In the genomic region with DNA sequence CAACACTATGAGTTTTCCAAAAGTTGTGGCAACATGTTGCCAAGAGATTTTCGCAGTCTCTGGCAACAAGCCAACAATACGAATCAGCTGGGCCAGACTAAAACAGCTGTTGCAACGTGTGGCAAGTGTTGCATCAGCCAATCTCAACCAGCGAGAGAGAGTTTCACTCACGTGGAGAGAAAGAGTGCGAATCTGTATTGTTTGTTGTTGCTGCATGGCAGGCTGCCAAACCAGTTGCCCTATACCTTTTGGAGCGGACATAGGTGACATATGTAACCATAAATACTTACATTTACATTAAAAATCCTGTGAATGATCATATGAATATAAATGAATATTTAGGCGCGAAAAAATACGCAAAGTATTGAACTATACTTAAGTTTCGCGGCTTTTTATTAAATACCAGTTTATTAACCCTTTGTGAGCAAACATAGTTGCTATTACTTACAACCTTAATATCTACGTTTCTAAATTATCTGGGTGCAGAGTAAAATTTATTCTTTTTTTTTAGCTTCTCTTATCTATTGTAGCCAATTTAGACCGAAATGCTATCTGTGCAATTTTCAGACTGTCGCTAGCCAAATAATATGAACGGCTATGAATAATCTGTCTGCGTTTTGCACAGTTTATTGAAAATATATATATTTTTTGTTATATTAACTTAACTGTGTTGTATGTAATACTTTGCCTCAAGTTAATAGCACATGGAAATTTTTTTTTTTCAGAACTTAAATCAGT, we compare ENCODE assay signal across 2 fruit fly cellular contexts.
TF ChIP-seq lines count a peak whose summit lies in the region.

No protein-coding gene starts in this region.

TF ChIP-seq in whole organism, embryonic, 481 proteins besides CTCF, POLR2A, EP300 and RAD21 (continued from another document):
- TF ChIP-seq CG8290 (GFP tag; optimal IDR thresholded peaks at IDR 0.05; lab: Kevin White, UChicago) (no peak), CG8290 (tag; optimal IDR thresholded peaks at IDR 0.05; lab: Kevin White, UChicago) (peak in 1 of 2 experiments; percentile 18), CG8388 (GFP tag; optimal IDR thresholded peaks at IDR 0.05; lab: Kevin White, UChicago) (no peak), sna (GFP tag; IDR thresholded peaks at IDR 0.05; lab: Robert Waterston, UW; ENCODE audit: partially characterized antibody) (peak; percentile 1; the same call in 1 of the 2 replicates), NfI (GFP tag; optimal IDR thresholded peaks at IDR 0.05; lab: Kevin White, UChicago) (peak; percentile 35), zen (tag; optimal IDR thresholded peaks at IDR 0.05; lab: Kevin White, UChicago) (peak; percentile 3), ci (GFP tag; IDR thresholded peaks at IDR 0.05; lab: Robert Waterston, UW) (0 out of 3 replicates have a peak, but pooled peaks have one; percentile 54), dmrt11E (tag; optimal IDR thresholded peaks at IDR 0.05; lab: Kevin White, UChicago) (peak; percentile 7), CG31441 (GFP tag; IDR thresholded peaks at IDR 0.05; lab: Robert Waterston, UW) (peak; percentile 32; the same call in 1 of the 2 replicates), CG34422 (GFP tag; IDR thresholded peaks at IDR 0.05; lab: Robert Waterston, UW) (0 out of 3 replicates have a peak, but pooled peaks have one; percentile 27), Ssrp (tag; optimal IDR thresholded peaks at IDR 0.05; lab: Kevin White, UChicago) (peak; percentile 8), lola (GFP tag; optimal IDR thresholded peaks at IDR 0.05; lab: Kevin White, UChicago) (peak in 1 of 3 experiments; percentile 21), so (GFP tag; IDR thresholded peaks at IDR 0.05; lab: Robert Waterston, UW) (0 out of 3 replicates have a peak, but pooled peaks have one; percentile 18), CG7556 (GFP tag; optimal IDR thresholded peaks at IDR 0.05; lab: Kevin White, UChicago) (peak; percentile 42), CG16815 (GFP tag; optimal IDR thresholded peaks at IDR 0.05; lab: Kevin White, UChicago) (peak; percentile 13), CG30431 (GFP tag; optimal IDR thresholded peaks at IDR 0.05; lab: Kevin White, UChicago) (peak; percentile 14), CG11695 (GFP tag; IDR thresholded peaks at IDR 0.05; lab: Robert Waterston, UW) (0 out of 3 replicates have a peak, but pooled peaks have one; percentile 23), Pdp1 (GFP tag; optimal IDR thresholded peaks at IDR 0.05; lab: Kevin White, UChicago) (peak in 1 of 2 experiments; percentile 61), lmd (GFP tag; IDR thresholded peaks at IDR 0.05; lab: Robert Waterston, UW) (peak; percentile 26; the same call in 1 of the 2 replicates), CG32532 (GFP tag; IDR thresholded peaks at IDR 0.05; lab: Robert Waterston, UW) (peak; percentile 23; the same call in 1 of the 2 replicates), CG4820 (GFP tag; optimal IDR thresholded peaks at IDR 0.05; lab: Kevin White, UChicago) (no peak), row (GFP tag; IDR thresholded peaks at IDR 0.05; lab: Robert Waterston, UW) (peak; percentile 37; the same call in 2 of the 3 replicates), hb (GFP tag; IDR thresholded peaks at IDR 0.05; lab: Robert Waterston, UW; ENCODE audit: partially characterized antibody) (no peak), CG6175 (GFP tag; IDR thresholded peaks at IDR 0.05; lab: Robert Waterston, UW) (peak; percentile 69; the same call in 1 of the 3 replicates), CG9437 (GFP tag; optimal IDR thresholded peaks at IDR 0.05; lab: Kevin White, UChicago) (peak; percentile 43), CG14441 (GFP tag; IDR thresholded peaks at IDR 0.05; lab: Robert Waterston, UW) (peak; percentile 23; the same call in 1 of the 2 replicates), CG5180 (GFP tag; optimal IDR thresholded peaks at IDR 0.05; lab: Kevin White, UChicago) (peak; percentile 25), CG18262 (tag; optimal IDR thresholded peaks at IDR 0.05; lab: Kevin White, UChicago) (peak; percentile 41), slbo (GFP tag; IDR thresholded peaks at IDR 0.05; lab: Robert Waterston, UW) (0 out of 2 replicates have a peak, but pooled peaks have one; percentile 21), nom (GFP tag; optimal IDR thresholded peaks at IDR 0.05; lab: Kevin White, UChicago) (peak; percentile 12), chinmo (GFP tag; IDR thresholded peaks at IDR 0.05; lab: Robert Waterston, UW; ENCODE audit: partially characterized antibody) (peak; percentile 46; the same call in 1 of the 4 replicates), Drgx (GFP tag; IDR thresholded peaks at IDR 0.05; lab: Robert Waterston, UW) (peak; percentile 58), Rfx (GFP tag; IDR thresholded peaks at IDR 0.05; lab: Robert Waterston, UW) (peak; percentile 57), CG14710 (tag; optimal IDR thresholded peaks at IDR 0.05; lab: Kevin White, UChicago) (peak; percentile 1), CG7839 (tag; optimal IDR thresholded peaks at IDR 0.05; lab: Kevin White, UChicago) (peak; percentile 14), ab (GFP tag; optimal IDR thresholded peaks at IDR 0.05; lab: Kevin White, UChicago) (no peak), B-H1 (GFP tag; IDR thresholded peaks at IDR 0.05; lab: Robert Waterston, UW) (no peak), zfh1 (GFP tag; IDR thresholded peaks at IDR 0.05; lab: Robert Waterston, UW) (peak; percentile 59; the same call in 2 of the 3 replicates), sens (GFP tag; lab: Kevin White, UChicago) (peak; percentile 92), tio (GFP tag; optimal IDR thresholded peaks at IDR 0.05; lab: Kevin White, UChicago) (peak; percentile 55), z (GFP tag; IDR thresholded peaks at IDR 0.05; lab: Robert Waterston, UW) (peak; percentile 81), Dref (GFP tag; IDR thresholded peaks at IDR 0.05; lab: Robert Waterston, UW) (no peak), dmrt99B (tag; optimal IDR thresholded peaks at IDR 0.05; lab: Kevin White, UChicago) (peak; percentile 4), abd-A (tag; optimal IDR thresholded peaks at IDR 0.05; lab: Kevin White, UChicago) (no peak), Hr3 (GFP tag; optimal IDR thresholded peaks at IDR 0.05; lab: Kevin White, UChicago) (no peak), ranshi (GFP tag; IDR thresholded peaks at IDR 0.05; lab: Robert Waterston, UW) (0 out of 2 replicates have a peak, but pooled peaks have one; percentile 35), bcd (GFP tag; optimal IDR thresholded peaks at IDR 0.05; lab: Kevin White, UChicago) (no peak), Oli (tag; optimal IDR thresholded peaks at IDR 0.05; lab: Kevin White, UChicago) (peak; percentile 45), crp (GFP tag; optimal IDR thresholded peaks at IDR 0.05; lab: Kevin White, UChicago) (peak in 1 of 2 experiments; percentile 77), CG31224 (GFP tag; IDR thresholded peaks at IDR 0.05; lab: Robert Waterston, UW) (peak; percentile 18; the same call in 1 of the 2 replicates)

TF ChIP-seq in whole organism, prepupa, 60 proteins besides CTCF, POLR2A, EP300 and RAD21 (continued from another document):
- TF ChIP-seq Gug (GFP tag; IDR thresholded peaks at IDR 0.05; lab: Robert Waterston, UW) (0 out of 2 replicates have a peak, but pooled peaks have one; percentile 9), CG8632 (GFP tag; optimal IDR thresholded peaks at IDR 0.05; lab: Kevin White, UChicago) (peak; percentile 30), Ets96B (tag; optimal IDR thresholded peaks at IDR 0.05; lab: Kevin White, UChicago) (peak; percentile 45), CG16779 (tag; optimal IDR thresholded peaks at IDR 0.05; lab: Kevin White, UChicago) (no peak), Eip78C (GFP tag; lab: Kevin White, UChicago) (peak; percentile 76), lz (GFP tag; optimal IDR thresholded peaks at IDR 0.05; lab: Kevin White, UChicago) (peak; percentile 35), salr (GFP tag; optimal IDR thresholded peaks at IDR 0.05; lab: Kevin White, UChicago) (peak; percentile 21 to 90), Sox15 (GFP tag; optimal IDR thresholded peaks at IDR 0.05; lab: Kevin White, UChicago) (peak; percentile 3), fd59A (GFP tag; optimal IDR thresholded peaks at IDR 0.05; lab: Kevin White, UChicago) (peak; percentile 47), dsx (GFP tag; optimal IDR thresholded peaks at IDR 0.05; lab: Kevin White, UChicago; ENCODE audit: poor library complexity, severe bottlenecking) (peak; percentile 41), OdsH (GFP tag; optimal IDR thresholded peaks at IDR 0.05; lab: Kevin White, UChicago) (peak; percentile 50)
